Fruit fly (Drosophila melanogaster) S2 (cell line): ENCODE data around the gene alpha-Est3.

Source experiments
- CG8478 ChIP-seq: fragments of >200 bp; optimal IDR thresholded peaks from 2 replicates; lab custom pipeline; 2018
- CTCF ChIP-seq, 2 experiments: fragments of >200 bp; optimal IDR thresholded peaks; 2 replicates each; lab custom pipeline; 2018

DNA sequence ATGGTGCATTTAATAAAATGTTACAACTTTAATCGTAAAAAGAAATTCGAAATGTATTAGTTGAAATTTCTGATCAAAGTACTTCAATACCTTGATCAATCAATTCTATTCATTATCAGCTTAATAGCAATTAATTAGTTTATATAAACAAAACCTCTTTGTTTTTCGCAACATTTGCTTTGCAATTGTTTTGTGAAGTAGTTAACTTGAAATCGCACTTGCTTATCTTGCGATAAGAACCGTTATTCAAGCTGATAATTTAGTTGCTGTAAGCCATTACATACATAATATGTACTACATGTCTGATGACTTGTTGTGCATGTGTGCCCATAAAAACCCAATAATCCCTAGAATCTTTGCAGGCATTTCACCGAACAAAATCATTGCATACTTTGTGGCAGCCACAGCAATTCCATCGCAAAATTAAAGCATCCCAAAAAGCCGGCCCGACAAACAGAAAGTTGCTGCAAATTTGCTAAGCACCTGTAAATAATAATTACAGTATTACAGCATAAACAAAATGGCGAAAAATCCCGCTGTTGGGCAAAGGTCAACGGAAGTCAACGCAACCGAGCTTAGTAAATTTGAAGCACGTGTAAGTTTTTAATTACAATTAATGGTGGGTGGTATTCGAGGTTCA is 33.1 kb downstream of the alpha-Est3 start:
- TF ChIP-seq CG8478 (lab: Kevin White, UChicago): no peak
- TF ChIP-seq CTCF (optimal IDR thresholded peaks at IDR 0.05; lab: Kevin White, UChicago): no peak
